Fruit fly (Drosophila melanogaster): ENCODE data around the gene CG42661.
A peak's percentile ranks its signal among the peaks of the same experiment; 100 is the strongest.

The CG42661 gene

dm6 chr3L:7434715-7435653 is 30.3 kb upstream of the CG42661 start, which contains the start of gene Rac2 (continued):
- TF ChIP-seq CG18262 (tag; optimal IDR thresholded peaks at IDR 0.05) (peak; percentile 11), yki (optimal IDR thresholded peaks at IDR 0.05) (peak; percentile 95), br (optimal IDR thresholded peaks at IDR 0.05) (no peak), Tbp (GFP tag; optimal IDR thresholded peaks at IDR 0.05) (no peak), CG4707 (GFP tag; optimal IDR thresholded peaks at IDR 0.05) (no peak), p53 (GFP tag; optimal IDR thresholded peaks at IDR 0.05) (no peak), Chrac-16 (GFP tag; optimal IDR thresholded peaks at IDR 0.05) (no peak), mirr (GFP tag; optimal IDR thresholded peaks at IDR 0.05) (peak; percentile 48), Rfx (GFP tag; IDR thresholded peaks at IDR 0.05) (0 out of 2 replicates have a peak, but pooled peaks have one; percentile 9), Drgx (GFP tag; IDR thresholded peaks at IDR 0.05) (peak; percentile 22), Atf6 (GFP tag; IDR thresholded peaks at IDR 0.05) (peak; percentile 13; the same call in 1 of the 2 replicates), CG10565 (GFP tag; optimal IDR thresholded peaks at IDR 0.05) (no peak), Blimp-1 (GFP tag; optimal IDR thresholded peaks at IDR 0.05) (no peak), corto (GFP tag; optimal IDR thresholded peaks at IDR 0.05) (no peak), CG17612 (GFP tag; IDR thresholded peaks at IDR 0.05) (no peak), CG12391 (tag; optimal IDR thresholded peaks at IDR 0.05) (no peak), CG10274 (GFP tag; optimal IDR thresholded peaks at IDR 0.05) (no peak), BEAF-32 (GFP tag; optimal IDR thresholded peaks at IDR 0.05) (no peak), Oli (tag; optimal IDR thresholded peaks at IDR 0.05) (no peak), vfl (GFP tag; optimal IDR thresholded peaks at IDR 0.05) (no peak), CG42726 (GFP tag; IDR thresholded peaks at IDR 0.05; ENCODE audit: partially characterized antibody) (0 out of 2 replicates have a peak, but pooled peaks have one; percentile 18), Hand (GFP tag; optimal IDR thresholded peaks at IDR 0.05) (no peak), vvl (GFP tag; IDR thresholded peaks at IDR 0.05) (peak; percentile 54; the same call in 1 of the 2 replicates), CG6791 (GFP tag; IDR thresholded peaks at IDR 0.05; ENCODE audit: partially characterized antibody) (peak; percentile 57; the same call in 1 of the 3 replicates), CG1792 (GFP tag; optimal IDR thresholded peaks at IDR 0.05) (no peak), CG7271 (tag; optimal IDR thresholded peaks at IDR 0.05) (no peak), CG6689 (GFP tag; IDR thresholded peaks at IDR 0.05) (no peak), CG33557 (GFP tag; optimal IDR thresholded peaks at IDR 0.05) (peak; percentile 27), Dad (GFP tag; optimal IDR thresholded peaks at IDR 0.05) (no peak), kay (GFP tag; optimal IDR thresholded peaks at IDR 0.05) (peak; percentile 100), CG17361 (GFP tag; IDR thresholded peaks at IDR 0.05) (peak; percentile 44; the same call in 1 of the 3 replicates), ranshi (GFP tag; IDR thresholded peaks at IDR 0.05) (0 out of 2 replicates have a peak, but pooled peaks have one; percentile 4), disco-r (GFP tag; optimal IDR thresholded peaks at IDR 0.05) (no peak), nom (GFP tag; optimal IDR thresholded peaks at IDR 0.05) (peak; percentile 67), zfh2 (GFP tag; optimal IDR thresholded peaks at IDR 0.05) (no peak), dmrt11E (tag; optimal IDR thresholded peaks at IDR 0.05) (no peak), Scr (GFP tag; IDR thresholded peaks at IDR 0.05; ENCODE audit: partially characterized antibody) (peak; percentile 51), knrl (GFP tag; IDR thresholded peaks at IDR 0.05; ENCODE audit: partially characterized antibody) (peak; percentile 13; the same call in 1 of the 3 replicates), odd (GFP tag; optimal IDR thresholded peaks at IDR 0.05) (peak; percentile 22), Atf-2 (GFP tag; optimal IDR thresholded peaks at IDR 0.05) (no peak), CG9932 (GFP tag; IDR thresholded peaks at IDR 0.05) (peak; percentile 52), ttk (GFP tag; IDR thresholded peaks at IDR 0.05) (no peak), CG1233 (GFP tag; optimal IDR thresholded peaks at IDR 0.05) (no peak), wek (GFP tag; optimal IDR thresholded peaks at IDR 0.05) (no peak), B-H2 (GFP tag; optimal IDR thresholded peaks at IDR 0.05) (peak; percentile 9), gsb (GFP tag; IDR thresholded peaks at IDR 0.05) (0 out of 2 replicates have a peak, but pooled peaks have one; percentile 7), HmgZ (tag; optimal IDR thresholded peaks at IDR 0.05) (peak; percentile 19), CG12104 (GFP tag; optimal IDR thresholded peaks at IDR 0.05) (no peak), ase (GFP tag; IDR thresholded peaks at IDR 0.05) (no peak)

Data from whole organism, embryonic.